Worm (Caenorhabditis elegans) whole organism, L3 larva: ENCODE measurements around the gene paic-1.
A peak's percentile ranks its signal among the peaks of the same experiment; 100 is the strongest.

Experiments used
- R02D3.7 ChIP-seq: fragments of 150-350 bp; optimal IDR thresholded peaks from 2 replicates; lab custom pipeline; 2014; ENCODE audit warnings: missing biosample characterization, missing genetic modification characterization
- ZK546.5 ChIP-seq: sonication (generic microtip); optimal IDR thresholded peaks from 2 replicates; lab custom pipeline; 2017; ENCODE audit warnings: missing biosample characterization, missing genetic modification characterization
- aly-2 ChIP-seq: fragments of 150-350 bp; optimal IDR thresholded peaks from 2 replicates; lab custom pipeline; 2014; ENCODE audit warnings: missing biosample characterization, missing genetic modification characterization
- ceh-16 ChIP-seq: sonication (generic microtip); optimal IDR thresholded peaks from 2 replicates; lab custom pipeline; 2017; ENCODE audit warnings: missing biosample characterization, missing genetic modification characterization
- ceh-82 ChIP-seq: fragments of 150-350 bp; optimal IDR thresholded peaks from 2 replicates; lab custom pipeline; 2014; ENCODE audit warnings: missing biosample characterization, missing genetic modification characterization
- ceh-9 ChIP-seq: sonication (generic microtip); optimal IDR thresholded peaks from 2 replicates; lab custom pipeline; 2018; ENCODE audit warnings: missing biosample characterization, missing genetic modification characterization
- egl-27 ChIP-seq: sonication (generic microtip); optimal IDR thresholded peaks from 4 replicates; lab custom pipeline; 2017; ENCODE audit warnings: missing biosample characterization, missing genetic modification reagents, missing genetic modification characterization
- egl-5 ChIP-seq: fragments of 150-350 bp; optimal IDR thresholded peaks from 2 replicates; lab custom pipeline; 2017; ENCODE audit warnings: missing biosample characterization, missing genetic modification reagents, missing genetic modification characterization, inconsistent platforms
- elt-1 ChIP-seq: fragments of 150-350 bp; optimal IDR thresholded peaks from 2 replicates; lab custom pipeline; 2014; ENCODE audit warnings: missing biosample characterization, missing genetic modification characterization
- elt-3 ChIP-seq, 3 experiments: fragments of 150-350 bp in 1 of 3; sonication (generic microtip) in 2 of 3; optimal IDR thresholded peaks; 2 replicates in 2 of 3; 4 replicates in 1 of 3; lab custom pipeline; 2014 to 2017; ENCODE audit warnings: missing biosample characterization in 3 of 3, missing genetic modification characterization in 3 of 3
- eor-1 ChIP-seq, 2 experiments: fragments of 150-350 bp; optimal IDR thresholded peaks; 2 replicates each; lab custom pipeline; 2014 to 2018; ENCODE audit warnings: missing biosample characterization in 2 of 2, missing genetic modification characterization in 2 of 2
- fkh-2 ChIP-seq: fragments of 150-350 bp; optimal IDR thresholded peaks from 2 replicates; lab custom pipeline; 2014; ENCODE audit warnings: missing biosample characterization, missing genetic modification reagents, missing genetic modification characterization
- fos-1 ChIP-seq: fragments of 150-350 bp; optimal IDR thresholded peaks from 2 replicates; lab custom pipeline; 2014; ENCODE audit warnings: missing biosample characterization, missing genetic modification characterization
- hmg-11 ChIP-seq: sonication (generic microtip); optimal IDR thresholded peaks from 2 replicates; lab custom pipeline; 2016; ENCODE audit warnings: missing genetic modification characterization, missing compliant biosample characterization
- jun-1 ChIP-seq: fragments of 150-350 bp; optimal IDR thresholded peaks from 2 replicates; lab custom pipeline; 2014; ENCODE audit warnings: missing biosample characterization, missing genetic modification reagents, missing genetic modification characterization
- lin-39 ChIP-seq: fragments of 150-350 bp; optimal IDR thresholded peaks from 2 replicates; lab custom pipeline; 2018; ENCODE audit warnings: missing biosample characterization, missing genetic modification reagents, missing genetic modification characterization
- lsy-12 ChIP-seq: sonication (generic microtip); optimal IDR thresholded peaks from 2 replicates; lab custom pipeline; 2016; ENCODE audit warnings: mild to moderate bottlenecking, missing genetic modification characterization, missing compliant biosample characterization
- mdl-1 ChIP-seq: fragments of 150-350 bp; optimal IDR thresholded peaks from 2 replicates; lab custom pipeline; 2014; ENCODE audit warnings: missing biosample characterization, missing genetic modification characterization
- nfya-1 ChIP-seq: sonication (generic microtip); optimal IDR thresholded peaks from 2 replicates; lab custom pipeline; 2017; ENCODE audit warnings: missing genetic modification characterization, mild to moderate bottlenecking, missing compliant biosample characterization, antibody characterized with exemption, moderate library complexity; ENCODE audit not compliant: insufficient read depth
- nhr-12 ChIP-seq: fragments of 150-350 bp; optimal IDR thresholded peaks from 2 replicates; lab custom pipeline; 2014; ENCODE audit warnings: missing biosample characterization, missing genetic modification characterization
- nhr-23 ChIP-seq: fragments of 150-350 bp; optimal IDR thresholded peaks from 2 replicates; lab custom pipeline; 2014; ENCODE audit warnings: missing biosample characterization, missing genetic modification reagents, missing genetic modification characterization
- nhr-237 ChIP-seq: fragments of 150-350 bp; optimal IDR thresholded peaks from 2 replicates; lab custom pipeline; 2014; ENCODE audit warnings: missing biosample characterization, missing genetic modification characterization
- nhr-25 ChIP-seq: sonication (generic microtip); optimal IDR thresholded peaks from 2 replicates; lab custom pipeline; 2017; ENCODE audit warnings: missing biosample characterization, missing genetic modification characterization
- nhr-28 ChIP-seq: fragments of 150-350 bp; optimal IDR thresholded peaks from 2 replicates; lab custom pipeline; 2014; ENCODE audit warnings: missing biosample characterization, missing genetic modification characterization
- nhr-43 ChIP-seq: sonication (generic microtip); optimal IDR thresholded peaks from 2 replicates; lab custom pipeline; 2016; ENCODE audit warnings: mild to moderate bottlenecking, missing genetic modification characterization, missing compliant biosample characterization; ENCODE audit not compliant: poor library complexity, severe bottlenecking
- nhr-76 ChIP-seq: fragments of 150-350 bp; sonication (generic microtip); optimal IDR thresholded peaks from 5 replicates; lab custom pipeline; 2014; ENCODE audit warnings: missing biosample characterization, missing genetic modification characterization
- nhr-77 ChIP-seq: fragments of 150-350 bp; optimal IDR thresholded peaks from 2 replicates; lab custom pipeline; 2014; ENCODE audit warnings: missing biosample characterization, missing genetic modification characterization
- pha-4 ChIP-seq: fragments of 150-350 bp; optimal IDR thresholded peaks from 2 replicates; lab custom pipeline; 2014; ENCODE audit warnings: missing biosample characterization, missing genetic modification reagents, missing genetic modification characterization
- pqm-1 ChIP-seq: fragments of 150-350 bp; optimal IDR thresholded peaks from 2 replicates; lab custom pipeline; 2017; ENCODE audit warnings: missing biosample characterization, missing genetic modification characterization, inconsistent platforms
- sea-2 ChIP-seq: fragments of 150-350 bp; sonication (generic microtip); optimal IDR thresholded peaks from 4 replicates; lab custom pipeline; 2014; ENCODE audit warnings: missing biosample characterization, missing genetic modification reagents, missing genetic modification characterization
- skn-1 ChIP-seq: fragments of 150-350 bp; optimal IDR thresholded peaks from 2 replicates; lab custom pipeline; 2014; ENCODE audit warnings: missing biosample characterization, missing genetic modification characterization
- snpc-4 ChIP-seq: fragments of 150-350 bp; optimal IDR thresholded peaks from 2 replicates; lab custom pipeline; 2014; ENCODE audit warnings: missing biosample characterization, missing genetic modification characterization
- tbx-2 ChIP-seq: sonication (generic microtip); optimal IDR thresholded peaks from 2 replicates; lab custom pipeline; 2016; ENCODE audit warnings: mild to moderate bottlenecking, missing genetic modification characterization, missing compliant biosample characterization
- unc-39 ChIP-seq: sonication (generic microtip); optimal IDR thresholded peaks from 4 replicates; lab custom pipeline; 2017; ENCODE audit warnings: missing biosample characterization, missing genetic modification characterization
- unc-62 ChIP-seq: fragments of 150-350 bp; sonication (generic microtip); optimal IDR thresholded peaks from 4 replicates; lab custom pipeline; 2014; ENCODE audit warnings: missing biosample characterization, missing genetic modification reagents, missing genetic modification characterization
- ztf-11 ChIP-seq: fragments of 150-350 bp; optimal IDR thresholded peaks from 2 replicates; lab custom pipeline; 2014; ENCODE audit warnings: missing biosample characterization, missing genetic modification characterization
- ztf-4 ChIP-seq: fragments of 150-350 bp; optimal IDR thresholded peaks from 2 replicates; lab custom pipeline; 2014; ENCODE audit warnings: missing biosample characterization, missing genetic modification characterization

paic-1 gene

ce11 chrII:4369715-4370114, 2.6 kb downstream of the paic-1 start:
- TF ChIP-seq egl-27 (no peak), lin-39 (tag; lab: Kevin White, UChicago) (no peak), nhr-28 (no peak), fos-1 (tag; lab: Kevin White, UChicago) (no peak), ceh-9 (no peak), pqm-1 (tag; lab: Kevin White, UChicago) (no peak), nhr-12 (no peak), ceh-82 (tag; lab: Kevin White, UChicago) (no peak), skn-1 (no peak), elt-3 (tag; optimal IDR thresholded peaks at IDR 0.05; lab: Kevin White, UChicago) (no peak), nhr-237 (no peak), ceh-16 (no peak), ztf-4 (tag; lab: Kevin White, UChicago) (no peak), eor-1 (tag; optimal IDR thresholded peaks at IDR 0.05; lab: Kevin White, UChicago) (no peak), tbx-2 (tag; lab: Kevin White, UChicago) (no peak), R02D3.7 (tag; lab: Kevin White, UChicago) (no peak), fkh-2 (no peak), mdl-1 (tag; lab: Kevin White, UChicago) (no peak), unc-39 (no peak)

ce11 chrII:4367923-4368322, 4.4 kb downstream of the paic-1 start, which contains the start of gene try-9:
Gene try-9 (plus strand): TSS chrII:4368223.
- TF ChIP-seq jun-1 (no peak), egl-27 (no peak), nhr-76 (tag; lab: Kevin White, UChicago) (no peak), nhr-23 (no peak), nhr-77 (no peak), ceh-9 (no peak), ceh-82 (tag; lab: Kevin White, UChicago) (no peak), unc-62 (GFP tag; lab: Kevin White, UChicago) (no peak), ZK546.5 (tag; lab: Kevin White, UChicago) (no peak), nhr-28 (no peak), tbx-2 (tag; lab: Kevin White, UChicago) (no peak), nhr-25 (tag; lab: Kevin White, UChicago) (no peak), pqm-1 (tag; lab: Kevin White, UChicago) (no peak), hmg-11 (tag; lab: Kevin White, UChicago) (no peak), elt-1 (tag; lab: Kevin White, UChicago) (no peak), nhr-43 (tag; lab: Kevin White, UChicago) (no peak)

DNA sequence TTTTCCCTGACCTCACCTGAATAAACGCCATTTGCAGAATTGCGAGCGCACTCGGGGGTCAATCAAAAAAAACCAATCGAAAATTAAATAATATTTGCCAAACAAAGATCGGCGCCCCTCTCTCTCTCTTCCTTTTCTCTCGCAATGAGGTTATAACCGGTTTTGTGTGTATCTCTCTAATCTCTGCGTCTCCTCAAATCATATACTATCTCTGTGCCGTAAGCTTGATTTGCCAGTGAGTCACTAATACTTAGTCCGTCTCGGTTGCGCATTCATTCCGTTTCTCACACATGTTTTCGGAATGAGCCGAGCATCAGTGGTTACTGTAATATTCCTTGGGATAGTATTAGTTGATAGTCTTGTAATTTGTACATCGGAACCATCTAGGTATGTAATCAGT, 10.2 kb downstream of the paic-1 start:
- no peak for TF ChIP-seq ztf-11 (tag; lab: Kevin White, UChicago)
- peak; percentile 41 for TF ChIP-seq pha-4 (tag; lab: Kevin White, UChicago)
- TF ChIP-seq nhr-25 (tag; lab: Kevin White, UChicago) = peak; percentile 54
- no peak for TF ChIP-seq snpc-4 (tag; lab: Kevin White, UChicago)
- no peak for TF ChIP-seq unc-39

DNA sequence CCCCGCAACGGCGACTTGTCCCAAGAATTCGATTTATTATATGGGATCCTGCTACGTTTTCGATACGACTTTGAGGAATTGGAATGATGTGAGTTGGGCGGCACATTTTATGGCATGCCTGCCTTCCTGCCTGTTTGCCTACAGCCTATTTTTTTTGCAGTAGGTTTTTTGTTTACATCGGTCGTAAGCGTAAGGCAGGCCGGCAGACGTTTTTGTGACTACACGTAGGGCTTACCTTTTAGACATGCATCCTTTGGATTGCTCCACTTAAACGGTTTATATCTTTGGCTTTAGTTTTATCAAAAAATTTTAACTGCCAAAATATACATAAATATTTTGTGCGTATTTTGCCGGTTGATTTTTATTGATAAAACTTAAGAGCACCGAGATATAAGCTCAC, 13.1 kb downstream of the paic-1 start:
- TF ChIP-seq nhr-25 (tag; lab: Kevin White, UChicago) (no peak), ztf-4 (tag; lab: Kevin White, UChicago) (no peak), sea-2 (GFP tag; lab: Kevin White, UChicago) (no peak), nfya-1 (no peak), lsy-12 (tag; lab: Kevin White, UChicago) (no peak), ceh-82 (tag; lab: Kevin White, UChicago) (no peak), egl-27 (no peak), nhr-76 (tag; lab: Kevin White, UChicago) (no peak), fos-1 (tag; lab: Kevin White, UChicago) (no peak), ZK546.5 (tag; lab: Kevin White, UChicago) (no peak), egl-5 (no peak), aly-2 (tag; lab: Kevin White, UChicago) (no peak), pqm-1 (tag; lab: Kevin White, UChicago) (no peak), unc-62 (GFP tag; lab: Kevin White, UChicago) (no peak), tbx-2 (tag; lab: Kevin White, UChicago) (no peak)
